Fruit fly (Drosophila melanogaster) whole organism, embryonic: ENCODE results near the gene Hr4.

ENCODE experiments used
- Ada2b ChIP-seq: fragments of 200-800 bp; sonication (Bioruptor generic); IDR thresholded peaks from 2 replicates; pipeline ENCODE4 v1.3.6; 2022; ENCODE audit warnings: missing biosample characterization, missing genetic modification characterization
- Asciz ChIP-seq: fragments of 200-800 bp; sonication (Bioruptor generic); optimal IDR thresholded peaks from 2 replicates; lab custom pipeline; 2017; ENCODE audit warnings: missing biosample characterization, mild to moderate bottlenecking, missing genetic modification characterization, missing genetic modification reagents
- BEAF-32 ChIP-seq: fragments of 200-800 bp; sonication (Bioruptor generic); optimal IDR thresholded peaks from 3 replicates; lab custom pipeline; 2017; ENCODE audit warnings: missing biosample characterization, missing genetic modification characterization, mild to moderate bottlenecking, moderate library complexity, missing genetic modification reagents
- CG10267 ChIP-seq: fragments of 200-800 bp; sonication (Bioruptor generic); optimal IDR thresholded peaks from 2 replicates; lab custom pipeline; 2018; ENCODE audit warnings: missing biosample characterization, mild to moderate bottlenecking, missing genetic modification characterization, moderate library complexity
- CG12155 ChIP-seq: fragments of 200-800 bp; sonication (Bioruptor generic); optimal IDR thresholded peaks from 3 replicates; lab custom pipeline; 2016; ENCODE audit warnings: missing biosample characterization, missing genetic modification characterization
- CG12744 ChIP-seq: fragments of 200-800 bp; sonication (Bioruptor generic); optimal IDR thresholded peaks from 2 replicates; lab custom pipeline; 2016; ENCODE audit warnings: missing biosample characterization, missing genetic modification characterization
- CG13624 ChIP-seq: fragments of 200-800 bp; sonication (Bioruptor generic); optimal IDR thresholded peaks from 2 replicates; lab custom pipeline; 2016; ENCODE audit warnings: missing biosample characterization, missing genetic modification characterization
- CG15269 ChIP-seq: fragments of 200-800 bp; sonication (Bioruptor generic); optimal IDR thresholded peaks from 2 replicates; lab custom pipeline; 2018; ENCODE audit warnings: missing biosample characterization, mild to moderate bottlenecking, missing genetic modification characterization, moderate library complexity
- CG1602 ChIP-seq: fragments of 200-800 bp; sonication (Bioruptor generic); optimal IDR thresholded peaks from 3 replicates; lab custom pipeline; 2016; ENCODE audit warnings: missing biosample characterization, missing genetic modification characterization
- CG1647 ChIP-seq: fragments of 200-800 bp; sonication (Bioruptor generic); optimal IDR thresholded peaks from 3 replicates; lab custom pipeline; 2016; ENCODE audit warnings: missing biosample characterization, missing genetic modification characterization
- CG17568 ChIP-seq: fragments of 200-800 bp; sonication (Bioruptor generic); optimal IDR thresholded peaks from 2 replicates; lab custom pipeline; 2018; ENCODE audit warnings: missing biosample characterization, mild to moderate bottlenecking, missing genetic modification characterization, moderate library complexity
- CG18764 ChIP-seq: fragments of 200-800 bp; sonication (Bioruptor generic); optimal IDR thresholded peaks from 3 replicates; lab custom pipeline; 2016; ENCODE audit warnings: missing biosample characterization, missing genetic modification characterization
- CG2712 ChIP-seq: fragments of 200-800 bp; optimal IDR thresholded peaks from 3 replicates; lab custom pipeline; 2019; ENCODE audit warnings: missing biosample characterization, mild to moderate bottlenecking, missing genetic modification characterization, moderate library complexity
- CG4404 ChIP-seq: fragments of 200-800 bp; sonication (Bioruptor generic); IDR thresholded peaks from 2 replicates; pipeline ENCODE4 v1.3.6; 2022; ENCODE audit warnings: missing biosample characterization, missing genetic modification characterization
- CG6272 ChIP-seq: fragments of 200-800 bp; sonication (Bioruptor generic); IDR thresholded peaks from 2 replicates; pipeline ENCODE4 v1.3.6; 2022; ENCODE audit warnings: missing biosample characterization, missing genetic modification characterization
- CG6654 ChIP-seq: fragments of 200-800 bp; sonication (Bioruptor generic); optimal IDR thresholded peaks from 2 replicates; lab custom pipeline; 2017; ENCODE audit warnings: missing biosample characterization, mild to moderate bottlenecking, missing genetic modification characterization
- CG8290 ChIP-seq, 3 experiments: fragments of 200-800 bp; sonication (Bioruptor generic); optimal IDR thresholded peaks; 2 replicates each; lab custom pipeline; 2016 to 2019; ENCODE audit warnings: missing biosample characterization in 3 of 3, missing genetic modification characterization in 3 of 3, mild to moderate bottlenecking in 2 of 3, moderate library complexity in 1 of 3
- CG9609 ChIP-seq: fragments of 200-800 bp; sonication (Bioruptor generic); optimal IDR thresholded peaks from 3 replicates; lab custom pipeline; 2016; ENCODE audit warnings: missing biosample characterization, missing genetic modification characterization
- CTCF ChIP-seq: fragments of 200-800 bp; sonication (Bioruptor generic); optimal IDR thresholded peaks from 2 replicates; lab custom pipeline; 2017; ENCODE audit warnings: missing biosample characterization, mild to moderate bottlenecking, missing genetic modification characterization, moderate library complexity
- Drgx ChIP-seq: fragments of 200-800 bp; sonication (Bioruptor generic); IDR thresholded peaks from 2 replicates; pipeline ENCODE4 v1.3.6; 2022; ENCODE audit warnings: missing biosample characterization, missing genetic modification characterization
- E2f2 ChIP-seq: fragments of 200-800 bp; sonication (Bioruptor generic); IDR thresholded peaks from 2 replicates; pipeline ENCODE4 v1.3.6; 2022; ENCODE audit warnings: missing biosample characterization, missing genetic modification characterization
- HLH4C ChIP-seq: fragments of 200-800 bp; sonication (Bioruptor generic); IDR thresholded peaks from 3 replicates; pipeline ENCODE4 v1.3.6; 2022; ENCODE audit warnings: missing biosample characterization, missing genetic modification characterization; ENCODE audit not compliant: partially characterized antibody
- Hr3 ChIP-seq: fragments of 200-800 bp; sonication (Bioruptor generic); optimal IDR thresholded peaks from 3 replicates; lab custom pipeline; 2016; ENCODE audit warnings: missing biosample characterization, missing genetic modification characterization
- Med ChIP-seq: fragments of 200-800 bp; sonication (Bioruptor generic); peaks from one replicate; lab custom pipeline; 2016; ENCODE audit warnings: missing biosample characterization, missing genetic modification characterization, mild to moderate bottlenecking, inconsistent platforms, moderate library complexity
- Neu2 ChIP-seq: fragments of 200-800 bp; sonication (Bioruptor generic); optimal IDR thresholded peaks from 3 replicates; lab custom pipeline; 2016; ENCODE audit warnings: missing biosample characterization, missing genetic modification characterization, borderline replicate concordance
- Nf-YA ChIP-seq: fragments of 200-800 bp; sonication (Bioruptor generic); IDR thresholded peaks from 2 replicates; pipeline ENCODE4 v1.3.6; 2022; ENCODE audit warnings: missing biosample characterization, missing genetic modification characterization
- Nf-YB ChIP-seq: fragments of 200-800 bp; sonication (Bioruptor generic); optimal IDR thresholded peaks from 3 replicates; lab custom pipeline; 2019; ENCODE audit warnings: missing biosample characterization, mild to moderate bottlenecking, missing genetic modification characterization, moderate library complexity
- Nf-YC ChIP-seq: fragments of 200-800 bp; optimal IDR thresholded peaks from 3 replicates; lab custom pipeline; 2019; ENCODE audit warnings: missing biosample characterization, mild to moderate bottlenecking, missing genetic modification characterization, moderate library complexity
- Ravus ChIP-seq: fragments of 200-800 bp; sonication (Bioruptor generic); IDR thresholded peaks from 2 replicates; pipeline ENCODE4 v1.3.6; 2022; ENCODE audit warnings: missing biosample characterization, missing genetic modification characterization
- Side ChIP-seq: fragments of 200-800 bp; sonication (Bioruptor generic); optimal IDR thresholded peaks from 2 replicates; lab custom pipeline; 2016; ENCODE audit warnings: missing biosample characterization, missing genetic modification characterization
- Usf ChIP-seq: fragments of 200-800 bp; sonication (Bioruptor generic); optimal IDR thresholded peaks from 2 replicates; lab custom pipeline; 2017; ENCODE audit warnings: missing genotype, missing biosample characterization, missing genetic modification characterization
- br ChIP-seq: fragments of >200 bp; optimal IDR thresholded peaks from 2 replicates; lab custom pipeline; 2017
- cg ChIP-seq: fragments of 200-800 bp; sonication (Bioruptor generic); optimal IDR thresholded peaks from 3 replicates; lab custom pipeline; 2019; ENCODE audit warnings: missing biosample characterization, mild to moderate bottlenecking, missing genetic modification characterization, moderate library complexity
- crp ChIP-seq, 2 experiments: fragments of 200-800 bp; sonication (Bioruptor generic); optimal IDR thresholded peaks; 2 replicates in 1 of 2; 3 replicates in 1 of 2; lab custom pipeline; 2017; ENCODE audit warnings: missing biosample characterization in 2 of 2, missing genetic modification characterization in 2 of 2, mild to moderate bottlenecking in 1 of 2, moderate library complexity in 1 of 2
- cwo ChIP-seq: fragments of 200-800 bp; sonication (Bioruptor generic); optimal IDR thresholded peaks from 3 replicates; lab custom pipeline; 2017; ENCODE audit warnings: missing biosample characterization, missing genetic modification characterization, mild to moderate bottlenecking, moderate library complexity, missing genetic modification reagents
- eyg ChIP-seq: fragments of 200-800 bp; sonication (Bioruptor generic); optimal IDR thresholded peaks from 3 replicates; lab custom pipeline; 2016; ENCODE audit warnings: missing biosample characterization, missing genetic modification characterization
- gcm2 ChIP-seq: fragments of 200-800 bp; sonication (Bioruptor generic); optimal IDR thresholded peaks from 2 replicates; lab custom pipeline; 2016; ENCODE audit warnings: missing biosample characterization, missing genetic modification characterization
- kah ChIP-seq: fragments of 200-800 bp; sonication (Bioruptor generic); optimal IDR thresholded peaks from 2 replicates; lab custom pipeline; 2018; ENCODE audit warnings: missing biosample characterization, mild to moderate bottlenecking, missing genetic modification characterization
- ken ChIP-seq: fragments of 200-800 bp; sonication (Bioruptor generic); IDR thresholded peaks from 3 replicates; pipeline ENCODE4 v1.3.6; 2022; ENCODE audit warnings: missing biosample characterization, missing genetic modification characterization
- lola ChIP-seq, 3 experiments: fragments of >200 bp in 2 of 3; fragments of 200-800 bp in 1 of 3; sonication (Bioruptor generic) in 1 of 3; optimal IDR thresholded peaks; 2 replicates each; lab custom pipeline; 2017 to 2019; ENCODE audit warnings: missing biosample characterization in 3 of 3, missing genetic modification characterization in 3 of 3, mild to moderate bottlenecking in 1 of 3, moderate library complexity in 1 of 3
- org-1 ChIP-seq: fragments of 200-800 bp; sonication (Bioruptor generic); optimal IDR thresholded peaks from 2 replicates; lab custom pipeline; 2017; ENCODE audit warnings: missing biosample characterization, missing genetic modification characterization
- p53 ChIP-seq: fragments of 200-800 bp; sonication (Bioruptor generic); optimal IDR thresholded peaks from 2 replicates; lab custom pipeline; 2016; ENCODE audit warnings: missing biosample characterization, missing genetic modification characterization
- pnt ChIP-seq: fragments of 200-800 bp; sonication (Bioruptor generic); optimal IDR thresholded peaks from 3 replicates; lab custom pipeline; 2016; ENCODE audit warnings: missing biosample characterization, missing genetic modification characterization
- run ChIP-seq: fragments of 200-800 bp; sonication (Bioruptor generic); optimal IDR thresholded peaks from 3 replicates; lab custom pipeline; 2018; ENCODE audit warnings: missing biosample characterization, mild to moderate bottlenecking, missing genetic modification characterization
- sd ChIP-seq: fragments of 200-800 bp; sonication (Bioruptor generic); optimal IDR thresholded peaks from 3 replicates; lab custom pipeline; 2018; ENCODE audit warnings: missing biosample characterization, mild to moderate bottlenecking, missing genetic modification characterization, moderate library complexity
- shn ChIP-seq: fragments of 200-800 bp; sonication (Bioruptor generic); optimal IDR thresholded peaks from 3 replicates; lab custom pipeline; 2016; ENCODE audit warnings: missing biosample characterization, missing genetic modification characterization
- sna ChIP-seq: fragments of 200-800 bp; sonication (Bioruptor generic); IDR thresholded peaks from 2 replicates; pipeline ENCODE4 v1.3.6; 2022; ENCODE audit warnings: missing biosample characterization, missing genetic modification characterization; ENCODE audit not compliant: partially characterized antibody
- sqz ChIP-seq: fragments of 200-800 bp; sonication (Bioruptor generic); optimal IDR thresholded peaks from 3 replicates; lab custom pipeline; 2018; ENCODE audit warnings: missing biosample characterization, mild to moderate bottlenecking, missing genetic modification characterization
- toy ChIP-seq: fragments of 200-800 bp; sonication (Bioruptor generic); IDR thresholded peaks from 2 replicates; pipeline ENCODE4 v1.3.6; 2022; ENCODE audit warnings: missing biosample characterization, missing genetic modification characterization
- twi ChIP-seq: fragments of 200-800 bp; optimal IDR thresholded peaks from 2 replicates; lab custom pipeline; 2019; ENCODE audit warnings: missing biosample characterization, mild to moderate bottlenecking, missing genetic modification characterization, moderate library complexity

The Hr4 gene

dm6 chrX:1947178-1947872 is 5.6 kb downstream of the Hr4 start (continued):
- TF ChIP-seq Nf-YC (tag; lab: Kevin White, UChicago) = peak; percentile 63
- peak; percentile 91 for TF ChIP-seq CG12744 (GFP tag; lab: Kevin White, UChicago)
- TF ChIP-seq Nf-YB (GFP tag; lab: Kevin White, UChicago) = peak; percentile 87
- peak; percentile 67 for TF ChIP-seq Ravus (GFP tag; lab: Robert Waterston, UW)
- peak; percentile 95 for TF ChIP-seq org-1 (GFP tag; lab: Kevin White, UChicago)
- peak; percentile 88 for TF ChIP-seq CG13624 (GFP tag; lab: Kevin White, UChicago)
- TF ChIP-seq CG9609 (GFP tag; lab: Kevin White, UChicago) = peak; percentile 90
- peak; percentile 94 for TF ChIP-seq CG15269 (tag; lab: Kevin White, UChicago)
- peak; percentile 99 for TF ChIP-seq CG2712 (tag; lab: Kevin White, UChicago)
- TF ChIP-seq Drgx (GFP tag; lab: Robert Waterston, UW) = peak; percentile 98
- TF ChIP-seq lola (GFP tag; optimal IDR thresholded peaks at IDR 0.05; lab: Kevin White, UChicago) = peak in 1 of 3 experiments; percentile 98
- TF ChIP-seq CG18764 = peak; percentile 92
- TF ChIP-seq crp (GFP tag; optimal IDR thresholded peaks at IDR 0.05; lab: Kevin White, UChicago) = peak; percentile 12 to 72
- TF ChIP-seq Ada2b = peak; percentile 92
- TF ChIP-seq CG8290 (GFP tag; optimal IDR thresholded peaks at IDR 0.05; lab: Kevin White, UChicago) = peak; percentile 94
- peak; percentile 94 to 96 for TF ChIP-seq CG8290 (tag; optimal IDR thresholded peaks at IDR 0.05; lab: Kevin White, UChicago)
- TF ChIP-seq cg (GFP tag; lab: Kevin White, UChicago) = peak; percentile 82
- TF ChIP-seq toy (GFP tag; lab: Robert Waterston, UW) = peak; percentile 75
- peak; percentile 94 for TF ChIP-seq CG10267 (tag; lab: Kevin White, UChicago)
- TF ChIP-seq CG6272 = peak; percentile 90
- TF ChIP-seq sqz (GFP tag; lab: Kevin White, UChicago) = peak; percentile 94
- TF ChIP-seq Usf (GFP tag; lab: Kevin White, UChicago) = peak; percentile 90
- TF ChIP-seq gcm2 (GFP tag; lab: Kevin White, UChicago) = peak; percentile 94
- peak; percentile 75 for TF ChIP-seq E2f2 (GFP tag; lab: Robert Waterston, UW)
- TF ChIP-seq CG6654 = peak; percentile 87
- TF ChIP-seq Hr3 (GFP tag; lab: Kevin White, UChicago) = peak; percentile 90
- TF ChIP-seq ken (GFP tag; lab: Robert Waterston, UW) = peak; percentile 98
- peak; percentile 87 for TF ChIP-seq CG12155
- peak; percentile 88 for TF ChIP-seq Nf-YA (GFP tag; lab: Robert Waterston, UW)
- peak; percentile 86 for TF ChIP-seq cwo (GFP tag; lab: Kevin White, UChicago)
- peak; percentile 95 for TF ChIP-seq pnt
- peak; percentile 91 for TF ChIP-seq shn (GFP tag; lab: Kevin White, UChicago)
- peak; percentile 90 for TF ChIP-seq kah (GFP tag; lab: Kevin White, UChicago)
- peak; percentile 94 for TF ChIP-seq run (tag; lab: Kevin White, UChicago)
- peak; percentile 95 for TF ChIP-seq Side (GFP tag; lab: Kevin White, UChicago)
- peak; percentile 90 for TF ChIP-seq Neu2 (GFP tag; lab: Kevin White, UChicago)
- TF ChIP-seq CG1647 (GFP tag; lab: Kevin White, UChicago) = peak; percentile 88
- TF ChIP-seq CG17568 (GFP tag; lab: Kevin White, UChicago) = peak; percentile 94
- peak; percentile 50 for TF ChIP-seq sd (tag; lab: Kevin White, UChicago)
- peak; percentile 99 for TF ChIP-seq Med (GFP tag; lab: Kevin White, UChicago)
- TF ChIP-seq twi (tag; lab: Kevin White, UChicago) = peak; percentile 93
- no peak for TF ChIP-seq HLH4C
- peak; percentile 97 for TF ChIP-seq CG1602 (GFP tag; lab: Kevin White, UChicago)
- no peak for TF ChIP-seq sna (GFP tag; lab: Robert Waterston, UW)
- peak; percentile 7 for TF ChIP-seq BEAF-32 (GFP tag; lab: Kevin White, UChicago)
- peak; percentile 71 for TF ChIP-seq CTCF (GFP tag; lab: Kevin White, UChicago)
- peak; percentile 97 for TF ChIP-seq Asciz (GFP tag; lab: Kevin White, UChicago)
- TF ChIP-seq CG4404 (GFP tag; lab: Robert Waterston, UW) = peak; percentile 94
- peak; percentile 79 for TF ChIP-seq p53 (GFP tag; lab: Kevin White, UChicago)
- peak; percentile 81 for TF ChIP-seq eyg (GFP tag; lab: Kevin White, UChicago)
- TF ChIP-seq br = no peak
